Fruit fly (Drosophila melanogaster): Measurements from ENCODE around the gene CG10600.

The CG10600 gene

DNA sequence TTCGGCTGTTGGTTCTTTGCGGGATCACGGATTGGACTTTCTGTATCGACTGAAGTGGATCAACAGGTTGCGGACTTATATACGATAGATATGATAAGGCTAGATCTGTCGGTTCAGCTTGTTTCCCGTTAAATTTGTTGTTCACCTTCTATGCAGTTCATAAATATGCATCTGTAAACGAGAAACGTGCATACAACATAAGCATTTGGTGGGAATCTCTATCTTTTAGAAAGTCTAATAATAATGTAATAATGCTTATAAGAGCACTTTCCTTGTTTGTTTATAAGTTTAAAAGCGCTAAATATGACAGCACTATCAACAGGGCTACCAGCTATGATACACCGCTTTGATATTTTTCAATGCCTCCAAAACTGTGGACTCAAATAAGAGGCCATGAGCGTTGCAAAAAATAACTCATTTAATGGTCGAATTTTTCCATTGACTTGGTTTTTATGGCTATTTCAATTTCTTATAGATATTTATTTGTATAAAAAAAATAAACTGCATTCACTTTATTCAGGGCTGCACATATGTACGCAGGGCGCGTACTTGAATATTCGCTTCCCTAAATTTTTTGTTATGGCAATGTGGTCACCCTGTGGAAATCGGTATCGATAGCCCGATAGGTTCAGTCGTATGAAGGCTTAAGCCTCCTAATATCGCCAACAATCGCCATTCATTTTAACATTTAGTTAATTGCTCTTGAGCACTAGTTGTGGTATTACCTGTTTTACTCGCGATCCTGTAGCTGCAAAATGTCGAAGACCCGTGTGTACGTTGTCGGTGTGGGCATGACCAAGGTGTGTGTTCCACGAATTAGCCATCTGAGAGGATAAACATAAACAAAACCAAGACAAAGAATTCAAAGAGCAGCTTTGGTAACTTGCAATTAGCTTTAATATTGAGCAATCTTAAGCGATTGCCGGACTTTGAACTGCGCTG lies 8.6 kb downstream of the CG10600 start, which contains the start of the genes CG17597 and ScpX (continued):
- TF ChIP-seq CG18599 (GFP tag; optimal IDR thresholded peaks at IDR 0.05) (peak; percentile 63), CG1832 (GFP tag; optimal IDR thresholded peaks at IDR 0.05) (no peak), CG10209 (GFP tag; optimal IDR thresholded peaks at IDR 0.05) (peak; percentile 22), slou (GFP tag; optimal IDR thresholded peaks at IDR 0.05) (peak; percentile 70), CG14441 (GFP tag; IDR thresholded peaks at IDR 0.05) (peak; percentile 52; the same call in 1 of the 2 replicates), CG16779 (GFP tag; IDR thresholded peaks at IDR 0.05) (no peak), emc (GFP tag; optimal IDR thresholded peaks at IDR 0.05) (peak; percentile 42), CG34422 (GFP tag; IDR thresholded peaks at IDR 0.05) (0 out of 3 replicates have a peak, but pooled peaks have one; percentile 55), Hey (tag; optimal IDR thresholded peaks at IDR 0.05) (peak; percentile 40), lov (optimal IDR thresholded peaks at IDR 0.05) (no peak), lov (GFP tag; IDR thresholded peaks at IDR 0.05) (no peak), CG17359 (tag; optimal IDR thresholded peaks at IDR 0.05) (peak; percentile 54), Doc3 (GFP tag; IDR thresholded peaks at IDR 0.05; ENCODE audit: partially characterized antibody) (peak; percentile 78), Hr51 (GFP tag; optimal IDR thresholded peaks at IDR 0.05) (peak; percentile 13 to 58), z (GFP tag; IDR thresholded peaks at IDR 0.05) (no peak), CG31224 (GFP tag; IDR thresholded peaks at IDR 0.05) (peak; percentile 19; the same call in 1 of the 2 replicates), sisA (GFP tag; IDR thresholded peaks at IDR 0.05) (peak; percentile 59), Hsf (GFP tag; optimal IDR thresholded peaks at IDR 0.05) (peak; percentile 78), Lhr (GFP tag; optimal IDR thresholded peaks at IDR 0.05) (peak; percentile 69), CG9215 (GFP tag; IDR thresholded peaks at IDR 0.05) (peak; percentile 64), insv (GFP tag; optimal IDR thresholded peaks at IDR 0.05) (peak in 1 of 2 experiments; percentile 35), pzg (GFP tag; optimal IDR thresholded peaks at IDR 0.05) (peak; percentile 74), Doc2 (GFP tag; IDR thresholded peaks at IDR 0.05) (no peak), CG11695 (GFP tag; IDR thresholded peaks at IDR 0.05) (0 out of 3 replicates have a peak, but pooled peaks have one; percentile 20), fd96Cb (tag; optimal IDR thresholded peaks at IDR 0.05) (peak; percentile 40), CG8924 (tag; optimal IDR thresholded peaks at IDR 0.05) (peak; percentile 56), CG8290 (GFP tag; optimal IDR thresholded peaks at IDR 0.05) (peak; percentile 53), CG8290 (tag; optimal IDR thresholded peaks at IDR 0.05) (peak; percentile 1 to 58), chm (GFP tag; IDR thresholded peaks at IDR 0.05) (no peak), Opbp (GFP tag; IDR thresholded peaks at IDR 0.05; ENCODE audit: partially characterized antibody) (peak; percentile 91), CG11504 (tag; optimal IDR thresholded peaks at IDR 0.05) (peak; percentile 75), p53 (GFP tag; optimal IDR thresholded peaks at IDR 0.05) (peak; percentile 28), CG6854 (GFP tag; optimal IDR thresholded peaks at IDR 0.05) (peak; percentile 45), Ptx1 (GFP tag; IDR thresholded peaks at IDR 0.05) (peak; percentile 71), CG1792 (GFP tag; optimal IDR thresholded peaks at IDR 0.05) (peak; percentile 47), Max (GFP tag; optimal IDR thresholded peaks at IDR 0.05) (peak; percentile 68), hb (GFP tag; IDR thresholded peaks at IDR 0.05; ENCODE audit: partially characterized antibody) (peak; percentile 78), HLHmδ (GFP tag; optimal IDR thresholded peaks at IDR 0.05) (peak; percentile 14), CG11398 (GFP tag; optimal IDR thresholded peaks at IDR 0.05) (no peak), CG34224 (GFP tag; IDR thresholded peaks at IDR 0.05; ENCODE audit: partially characterized antibody) (peak; percentile 83), Dbx (GFP tag; IDR thresholded peaks at IDR 0.05) (peak; percentile 61; the same call in 2 of the 3 replicates), Fer3 (tag; optimal IDR thresholded peaks at IDR 0.05) (peak; percentile 48), bab2 (GFP tag; optimal IDR thresholded peaks at IDR 0.05) (peak; percentile 59), Gug (GFP tag; IDR thresholded peaks at IDR 0.05) (peak; percentile 48; the same call in 3 of the 4 replicates), abd-A (tag; optimal IDR thresholded peaks at IDR 0.05) (no peak), shn (GFP tag; optimal IDR thresholded peaks at IDR 0.05) (peak; percentile 60), Hmr (GFP tag; optimal IDR thresholded peaks at IDR 0.05) (peak; percentile 63), CG10274 (GFP tag; optimal IDR thresholded peaks at IDR 0.05) (no peak)

Data from whole organism, embryonic.